Comparison of ENCODE assay signal across 1 fruit fly cellular context in genomic region chr3L:15565829-15566433, dm6.
TF ChIP-seq lines count a peak whose summit lies in the region.

Gene dop (plus strand): TSS chr3L:15566013.

TF ChIP-seq in whole organism, embryonic, 481 proteins besides CTCF, POLR2A, EP300 and RAD21 (continued from another document):
- TF ChIP-seq CkIIα-i1 (GFP tag; IDR thresholded peaks at IDR 0.05; lab: Robert Waterston, UW) (no peak), seq (GFP tag; IDR thresholded peaks at IDR 0.05; lab: Robert Waterston, UW) (no peak), pita (GFP tag; optimal IDR thresholded peaks at IDR 0.05; lab: Kevin White, UChicago) (no peak), CG11456 (GFP tag; IDR thresholded peaks at IDR 0.05; lab: Robert Waterston, UW) (no peak), CG10979 (tag; optimal IDR thresholded peaks at IDR 0.05; lab: Kevin White, UChicago) (no peak), CG12659 (GFP tag; optimal IDR thresholded peaks at IDR 0.05; lab: Kevin White, UChicago) (peak; percentile 34), HLH4C (GFP tag; IDR thresholded peaks at IDR 0.05; lab: Robert Waterston, UW; ENCODE audit: partially characterized antibody) (peak; percentile 60), Chrac-16 (GFP tag; optimal IDR thresholded peaks at IDR 0.05; lab: Kevin White, UChicago) (no peak), Eip74EF (GFP tag; optimal IDR thresholded peaks at IDR 0.05; lab: Kevin White, UChicago) (no peak), CG3995 (GFP tag; optimal IDR thresholded peaks at IDR 0.05; lab: Kevin White, UChicago) (peak; percentile 82), lola (GFP tag; optimal IDR thresholded peaks at IDR 0.05; lab: Kevin White, UChicago) (no peak), CG8290 (GFP tag; optimal IDR thresholded peaks at IDR 0.05; lab: Kevin White, UChicago) (peak; percentile 3), CG8290 (tag; optimal IDR thresholded peaks at IDR 0.05; lab: Kevin White, UChicago) (peak in 1 of 2 experiments; percentile 40), CG33557 (GFP tag; optimal IDR thresholded peaks at IDR 0.05; lab: Kevin White, UChicago) (no peak), Jarid2 (GFP tag; optimal IDR thresholded peaks at IDR 0.05; lab: Kevin White, UChicago) (peak; percentile 13), ac (GFP tag; optimal IDR thresholded peaks at IDR 0.05; lab: Kevin White, UChicago) (no peak), insv (GFP tag; optimal IDR thresholded peaks at IDR 0.05; lab: Kevin White, UChicago) (no peak), pnt (GFP tag; optimal IDR thresholded peaks at IDR 0.05; lab: Kevin White, UChicago) (peak; percentile 29), CG17385 (GFP tag; optimal IDR thresholded peaks at IDR 0.05; lab: Kevin White, UChicago) (no peak), CG42726 (GFP tag; IDR thresholded peaks at IDR 0.05; lab: Robert Waterston, UW; ENCODE audit: partially characterized antibody) (no peak), pros (GFP tag; optimal IDR thresholded peaks at IDR 0.05; lab: Kevin White, UChicago) (no peak), grau (tag; optimal IDR thresholded peaks at IDR 0.05; lab: Kevin White, UChicago) (peak; percentile 2), CG10321 (GFP tag; IDR thresholded peaks at IDR 0.05; lab: Robert Waterston, UW) (no peak), bsh (GFP tag; optimal IDR thresholded peaks at IDR 0.05; lab: Kevin White, UChicago) (no peak), slou (GFP tag; optimal IDR thresholded peaks at IDR 0.05; lab: Kevin White, UChicago) (no peak), az2 (GFP tag; optimal IDR thresholded peaks at IDR 0.05; lab: Kevin White, UChicago) (no peak), grn (GFP tag; optimal IDR thresholded peaks at IDR 0.05; lab: Kevin White, UChicago) (no peak), CG14050 (GFP tag; IDR thresholded peaks at IDR 0.05; lab: Robert Waterston, UW) (no peak), amos (GFP tag; IDR thresholded peaks at IDR 0.05; lab: Robert Waterston, UW; ENCODE audit: partially characterized antibody) (peak; percentile 72; the same call in 1 of the 2 replicates), CG33213 (GFP tag; optimal IDR thresholded peaks at IDR 0.05; lab: Kevin White, UChicago) (peak; percentile 34), CG15269 (tag; optimal IDR thresholded peaks at IDR 0.05; lab: Kevin White, UChicago) (no peak), Side (GFP tag; optimal IDR thresholded peaks at IDR 0.05; lab: Kevin White, UChicago) (peak; percentile 43), CG13775 (GFP tag; optimal IDR thresholded peaks at IDR 0.05; lab: Kevin White, UChicago) (peak; percentile 7), ab (GFP tag; optimal IDR thresholded peaks at IDR 0.05; lab: Kevin White, UChicago) (no peak), CG3065 (GFP tag; optimal IDR thresholded peaks at IDR 0.05; lab: Kevin White, UChicago) (no peak), pzg (GFP tag; optimal IDR thresholded peaks at IDR 0.05; lab: Kevin White, UChicago) (peak; percentile 80), CG3726 (GFP tag; IDR thresholded peaks at IDR 0.05; lab: Robert Waterston, UW) (no peak), B-H2 (GFP tag; optimal IDR thresholded peaks at IDR 0.05; lab: Kevin White, UChicago) (peak; percentile 58), Sry-β (GFP tag; optimal IDR thresholded peaks at IDR 0.05; lab: Kevin White, UChicago) (peak; percentile 27), tup (GFP tag; optimal IDR thresholded peaks at IDR 0.05; lab: Kevin White, UChicago) (no peak), Lhr (GFP tag; optimal IDR thresholded peaks at IDR 0.05; lab: Kevin White, UChicago) (peak; percentile 8), CG11085 (GFP tag; IDR thresholded peaks at IDR 0.05; lab: Robert Waterston, UW) (no peak), Dll (GFP tag; IDR thresholded peaks at IDR 0.05; lab: Robert Waterston, UW; ENCODE audit: partially characterized antibody) (peak; percentile 72), jing (GFP tag; optimal IDR thresholded peaks at IDR 0.05; lab: Kevin White, UChicago) (no peak), crc (GFP tag; optimal IDR thresholded peaks at IDR 0.05; lab: Kevin White, UChicago) (no peak), CG15479 (GFP tag; optimal IDR thresholded peaks at IDR 0.05; lab: Kevin White, UChicago) (no peak), CG32532 (GFP tag; IDR thresholded peaks at IDR 0.05; lab: Robert Waterston, UW) (peak; percentile 49; the same call in 1 of the 2 replicates), CG31365 (tag; optimal IDR thresholded peaks at IDR 0.05; lab: Kevin White, UChicago) (no peak), esg (GFP tag; conservative IDR thresholded peaks at IDR 0.05; lab: Robert Waterston, UW) (no peak), trem (tag; optimal IDR thresholded peaks at IDR 0.05; lab: Kevin White, UChicago) (peak; percentile 59), CG12942 (GFP tag; optimal IDR thresholded peaks at IDR 0.05; lab: Kevin White, UChicago) (peak; percentile 9), jumu (GFP tag; optimal IDR thresholded peaks at IDR 0.05; lab: Kevin White, UChicago) (peak; percentile 26), CG4424 (GFP tag; optimal IDR thresholded peaks at IDR 0.05; lab: Kevin White, UChicago) (no peak), CG13894 (tag; optimal IDR thresholded peaks at IDR 0.05; lab: Kevin White, UChicago) (peak; percentile 9), chif (GFP tag; optimal IDR thresholded peaks at IDR 0.05; lab: Kevin White, UChicago) (no peak), Blimp-1 (GFP tag; optimal IDR thresholded peaks at IDR 0.05; lab: Kevin White, UChicago) (no peak), Ets65A (GFP tag; lab: Kevin White, UChicago) (peak; percentile 92), C15 (GFP tag; IDR thresholded peaks at IDR 0.05; lab: Robert Waterston, UW) (no peak), Hr3 (GFP tag; optimal IDR thresholded peaks at IDR 0.05; lab: Kevin White, UChicago) (peak; percentile 17), en (GFP tag; optimal IDR thresholded peaks at IDR 0.05; lab: Kevin White, UChicago) (no peak), B-H1 (GFP tag; IDR thresholded peaks at IDR 0.05; lab: Robert Waterston, UW) (no peak), Mad (GFP tag; optimal IDR thresholded peaks at IDR 0.05; lab: Kevin White, UChicago) (no peak), CG10654 (GFP tag; optimal IDR thresholded peaks at IDR 0.05; lab: Kevin White, UChicago) (no peak), CG9797 (GFP tag; optimal IDR thresholded peaks at IDR 0.05; lab: Kevin White, UChicago) (peak; percentile 92), corto (GFP tag; optimal IDR thresholded peaks at IDR 0.05; lab: Kevin White, UChicago) (peak; percentile 49), NfI (GFP tag; optimal IDR thresholded peaks at IDR 0.05; lab: Kevin White, UChicago) (no peak), HLH3B (GFP tag; IDR thresholded peaks at IDR 0.05; lab: Robert Waterston, UW) (no peak), Bteb2 (GFP tag; optimal IDR thresholded peaks at IDR 0.05; lab: Kevin White, UChicago) (no peak), CoRest (tag; optimal IDR thresholded peaks at IDR 0.05; lab: Kevin White, UChicago) (peak; percentile 33), Ravus (GFP tag; IDR thresholded peaks at IDR 0.05; lab: Robert Waterston, UW) (no peak), gro (GFP tag; optimal IDR thresholded peaks at IDR 0.05; lab: Kevin White, UChicago) (peak; percentile 61), CG12236 (GFP tag; optimal IDR thresholded peaks at IDR 0.05; lab: Kevin White, UChicago) (no peak), CG7372 (GFP tag; IDR thresholded peaks at IDR 0.05; lab: Robert Waterston, UW) (no peak), her (GFP tag; optimal IDR thresholded peaks at IDR 0.05; lab: Kevin White, UChicago) (peak; percentile 35), usp (GFP tag; optimal IDR thresholded peaks at IDR 0.05; lab: Kevin White, UChicago) (no peak), Optix (GFP tag; IDR thresholded peaks at IDR 0.05; lab: Robert Waterston, UW) (no peak), CG6683 (GFP tag; optimal IDR thresholded peaks at IDR 0.05; lab: Kevin White, UChicago) (no peak), stwl (tag; optimal IDR thresholded peaks at IDR 0.05; lab: Kevin White, UChicago) (peak; percentile 53), Med (GFP tag; lab: Kevin White, UChicago) (peak; percentile 89), ftz-f1 (GFP tag; optimal IDR thresholded peaks at IDR 0.05; lab: Kevin White, UChicago) (no peak), CG13424 (tag; optimal IDR thresholded peaks at IDR 0.05; lab: Kevin White, UChicago) (peak; percentile 6), CG9932 (GFP tag; IDR thresholded peaks at IDR 0.05; lab: Robert Waterston, UW) (peak; percentile 62), CG34224 (GFP tag; IDR thresholded peaks at IDR 0.05; lab: Robert Waterston, UW; ENCODE audit: partially characterized antibody) (peak; percentile 58), CG18011 (GFP tag; optimal IDR thresholded peaks at IDR 0.05; lab: Kevin White, UChicago) (no peak), onecut (GFP tag; IDR thresholded peaks at IDR 0.05; lab: Robert Waterston, UW) (peak; percentile 67), hkb (optimal IDR thresholded peaks at IDR 0.05; lab: Kevin White, UChicago) (no peak), hkb (GFP tag; IDR thresholded peaks at IDR 0.05; lab: Robert Waterston, UW) (peak; percentile 22; the same call in 1 of the 2 replicates), bbx (GFP tag; IDR thresholded peaks at IDR 0.05; lab: Robert Waterston, UW; ENCODE audit: partially characterized antibody) (peak; percentile 15; the same call in 1 of the 2 replicates), CG3407 (GFP tag; optimal IDR thresholded peaks at IDR 0.05; lab: Kevin White, UChicago) (no peak), CG16779 (GFP tag; IDR thresholded peaks at IDR 0.05; lab: Robert Waterston, UW) (no peak), yki (optimal IDR thresholded peaks at IDR 0.05; lab: Kevin White, UChicago) (no peak), CG2116 (GFP tag; optimal IDR thresholded peaks at IDR 0.05; lab: Kevin White, UChicago) (peak; percentile 81), Dp (GFP tag; optimal IDR thresholded peaks at IDR 0.05; lab: Kevin White, UChicago) (peak; percentile 85), Dbx (GFP tag; IDR thresholded peaks at IDR 0.05; lab: Robert Waterston, UW) (0 out of 3 replicates have a peak, but pooled peaks have one; percentile 35), cg (GFP tag; optimal IDR thresholded peaks at IDR 0.05; lab: Kevin White, UChicago) (peak; percentile 97), btn (GFP tag; optimal IDR thresholded peaks at IDR 0.05; lab: Kevin White, UChicago) (no peak), Atf6 (GFP tag; IDR thresholded peaks at IDR 0.05; lab: Robert Waterston, UW) (peak; percentile 11; the same call in 1 of the 2 replicates), vfl (GFP tag; optimal IDR thresholded peaks at IDR 0.05; lab: Kevin White, UChicago) (peak; percentile 7), lbe (GFP tag; optimal IDR thresholded peaks at IDR 0.05; lab: Kevin White, UChicago) (no peak), dpn (GFP tag; optimal IDR thresholded peaks at IDR 0.05; lab: Kevin White, UChicago) (peak; percentile 13 to 30), caup (GFP tag; optimal IDR thresholded peaks at IDR 0.05; lab: Kevin White, UChicago; ENCODE audit: severe bottlenecking) (no peak), CG13287 (GFP tag; IDR thresholded peaks at IDR 0.05; lab: Robert Waterston, UW; ENCODE audit: partially characterized antibody) (peak; percentile 73), CG6791 (GFP tag; IDR thresholded peaks at IDR 0.05; lab: Robert Waterston, UW; ENCODE audit: partially characterized antibody) (peak; percentile 52; the same call in 2 of the 3 replicates), CG4360 (GFP tag; IDR thresholded peaks at IDR 0.05; lab: Robert Waterston, UW) (peak; percentile 94), tx (GFP tag; optimal IDR thresholded peaks at IDR 0.05; lab: Kevin White, UChicago) (no peak), Doc3 (GFP tag; IDR thresholded peaks at IDR 0.05; lab: Robert Waterston, UW; ENCODE audit: partially characterized antibody) (peak; percentile 37; the same call in 1 of the 3 replicates), sens (GFP tag; lab: Kevin White, UChicago) (peak; percentile 80), mld (GFP tag; IDR thresholded peaks at IDR 0.05; lab: Robert Waterston, UW; ENCODE audit: partially characterized antibody) (0 out of 3 replicates have a peak, but pooled peaks have one; percentile 35), CG4617 (GFP tag; optimal IDR thresholded peaks at IDR 0.05; lab: Kevin White, UChicago; ENCODE audit: borderline replicate concordance) (peak; percentile 59), Dref (GFP tag; IDR thresholded peaks at IDR 0.05; lab: Robert Waterston, UW) (peak; percentile 73), D19B (GFP tag; optimal IDR thresholded peaks at IDR 0.05; lab: Kevin White, UChicago) (peak; percentile 78), tap (tag; optimal IDR thresholded peaks at IDR 0.05; lab: Kevin White, UChicago) (no peak), CG1024 (GFP tag; IDR thresholded peaks at IDR 0.05; lab: Robert Waterston, UW) (no peak), kni (GFP tag; optimal IDR thresholded peaks at IDR 0.05; lab: Kevin White, UChicago) (no peak), Abd-B (GFP tag; optimal IDR thresholded peaks at IDR 0.05; lab: Kevin White, UChicago) (peak; percentile 9), CG43689 (GFP tag; IDR thresholded peaks at IDR 0.05; lab: Robert Waterston, UW) (no peak), NC2β (GFP tag; optimal IDR thresholded peaks at IDR 0.05; lab: Kevin White, UChicago) (peak; percentile 13), danr (GFP tag; IDR thresholded peaks at IDR 0.05; lab: Robert Waterston, UW) (no peak), YL-1 (GFP tag; optimal IDR thresholded peaks at IDR 0.05; lab: Kevin White, UChicago) (peak; percentile 24), CG10147 (GFP tag; optimal IDR thresholded peaks at IDR 0.05; lab: Kevin White, UChicago) (no peak), CG8765 (GFP tag; IDR thresholded peaks at IDR 0.05; lab: Robert Waterston, UW) (no peak), ind (GFP tag; optimal IDR thresholded peaks at IDR 0.05; lab: Kevin White, UChicago) (peak; percentile 12), knrl (GFP tag; IDR thresholded peaks at IDR 0.05; lab: Robert Waterston, UW; ENCODE audit: partially characterized antibody) (peak; percentile 73), PHDP (tag; optimal IDR thresholded peaks at IDR 0.05; lab: Kevin White, UChicago) (no peak), ci (GFP tag; IDR thresholded peaks at IDR 0.05; lab: Robert Waterston, UW) (peak; percentile 30; the same call in 1 of the 3 replicates)
